Worm (Caenorhabditis elegans) whole organism, L1 larva: Measurements from ENCODE around the gene ctf-4.

Experiments used
- C04F5.9 ChIP-seq: sonication (generic microtip); optimal IDR thresholded peaks from 2 replicates; lab custom pipeline; 2016; ENCODE audit warnings: missing genetic modification characterization, missing compliant biosample characterization
- C34B4.2 ChIP-seq: sonication (generic microtip); optimal IDR thresholded peaks from 2 replicates; lab custom pipeline; 2017; ENCODE audit warnings: mild to moderate bottlenecking, missing genetic modification characterization, missing compliant biosample characterization
- F16B12.6 ChIP-seq: fragments of 150-350 bp; optimal IDR thresholded peaks from 2 replicates; lab custom pipeline; 2014; ENCODE audit warnings: missing biosample characterization, missing genetic modification characterization
- alr-1 ChIP-seq: fragments of 200-800 bp; sonication (Bioruptor generic); optimal IDR thresholded peaks from 2 replicates; lab custom pipeline; 2018; ENCODE audit warnings: borderline replicate concordance, mild to moderate bottlenecking, missing genetic modification characterization, missing compliant biosample characterization
- blmp-1 ChIP-seq: fragments of 150-350 bp; optimal IDR thresholded peaks from 2 replicates; lab custom pipeline; 2014; ENCODE audit warnings: missing biosample characterization, missing genetic modification characterization
- ceh-8 ChIP-seq: fragments of 200-800 bp; sonication (Bioruptor generic); optimal IDR thresholded peaks from 2 replicates; lab custom pipeline; 2018; ENCODE audit warnings: mild to moderate bottlenecking, missing genetic modification characterization, moderate library complexity, missing compliant biosample characterization
- ceh-82 ChIP-seq, 3 experiments: fragments of 150-350 bp in 1 of 3; sonication (generic microtip) in 2 of 3; optimal IDR thresholded peaks; 2 replicates each; lab custom pipeline; 2014 to 2017; ENCODE audit warnings: missing biosample characterization in 3 of 3, missing genetic modification characterization in 3 of 3
- ceh-88 ChIP-seq: fragments of 200-800 bp; sonication (Bioruptor generic); IDR thresholded peaks from 2 replicates; pipeline ENCODE4 v1.3.6; 2022; ENCODE audit warnings: missing genetic modification characterization, missing compliant biosample characterization
- ces-1 ChIP-seq: fragments of 150-350 bp; optimal IDR thresholded peaks from 2 replicates; lab custom pipeline; 2014; ENCODE audit warnings: missing biosample characterization, missing genetic modification reagents, missing genetic modification characterization
- dsc-1 ChIP-seq: sonication (generic microtip); optimal IDR thresholded peaks from 2 replicates; lab custom pipeline; 2016; ENCODE audit warnings: mild to moderate bottlenecking, missing genetic modification characterization, missing compliant biosample characterization
- efl-1 ChIP-seq, 4 experiments: fragments of 150-350 bp; optimal IDR thresholded peaks in 3 of 4; peaks in 1 of 4; 1 replicate in 1 of 4; 2 replicates in 3 of 4; lab custom pipeline; 2014; ENCODE audit warnings: missing biosample characterization in 2 of 4, missing genetic modification characterization in 2 of 4, missing genetic modification reagents in 2 of 4
- egl-13 ChIP-seq: sonication (generic microtip); optimal IDR thresholded peaks from 2 replicates; lab custom pipeline; 2016; ENCODE audit warnings: missing genotype, missing genetic modification reagents, missing genetic modification characterization, missing compliant biosample characterization
- egl-27 ChIP-seq, 2 experiments: fragments of 150-350 bp in 1 of 2; sonication (generic microtip); optimal IDR thresholded peaks; 3 replicates each; lab custom pipeline; 2017 to 2018; ENCODE audit warnings: missing biosample characterization in 2 of 2, missing genetic modification characterization in 2 of 2, missing genetic modification reagents in 2 of 2
- ets-5 ChIP-seq: fragments of 200-800 bp; sonication (Bioruptor generic); IDR thresholded peaks from 2 replicates; pipeline ENCODE4 v1.3.6; 2022; ENCODE audit warnings: missing genetic modification characterization, missing compliant biosample characterization
- fkh-10 ChIP-seq: sonication (generic microtip); optimal IDR thresholded peaks from 2 replicates; lab custom pipeline; 2017; ENCODE audit warnings: missing biosample characterization, missing genetic modification reagents, missing genetic modification characterization
- fkh-4 ChIP-seq: sonication (generic microtip); optimal IDR thresholded peaks from 2 replicates; lab custom pipeline; 2016; ENCODE audit warnings: missing compliant biosample characterization, missing genetic modification characterization, borderline replicate concordance
- fos-1 ChIP-seq: fragments of 150-350 bp; optimal IDR thresholded peaks from 2 replicates; lab custom pipeline; 2014; ENCODE audit warnings: missing biosample characterization, missing genetic modification characterization
- hlh-17 ChIP-seq: fragments of 200-800 bp; sonication (Bioruptor generic); optimal IDR thresholded peaks from 2 replicates; lab custom pipeline; 2018; ENCODE audit warnings: missing genetic modification characterization, mild to moderate bottlenecking, missing compliant biosample characterization, moderate library complexity, borderline replicate concordance
- irx-1 ChIP-seq: sonication (generic microtip); optimal IDR thresholded peaks from 2 replicates; lab custom pipeline; 2016; ENCODE audit warnings: missing genetic modification characterization, missing compliant biosample characterization
- isw-1 ChIP-seq: fragments of 200-800 bp; sonication (Bioruptor generic); IDR thresholded peaks from 2 replicates; pipeline ENCODE4 v1.3.6; 2022; ENCODE audit warnings: missing genetic modification characterization, missing compliant biosample characterization
- jun-1 ChIP-seq: fragments of 150-350 bp; optimal IDR thresholded peaks from 2 replicates; lab custom pipeline; 2014; ENCODE audit warnings: missing biosample characterization, missing genetic modification reagents, missing genetic modification characterization
- lin-35 ChIP-seq, 2 experiments: fragments of 150-350 bp; optimal IDR thresholded peaks; 2 replicates each; lab custom pipeline; 2014; ENCODE audit warnings: missing biosample characterization in 2 of 2, missing genetic modification characterization in 2 of 2, missing genetic modification reagents in 2 of 2
- lin-39 ChIP-seq: fragments of 150-350 bp; optimal IDR thresholded peaks from 2 replicates; lab custom pipeline; 2014; ENCODE audit warnings: missing biosample characterization, missing genetic modification reagents, missing genetic modification characterization
- lir-3 ChIP-seq: sonication (generic microtip); optimal IDR thresholded peaks from 2 replicates; lab custom pipeline; 2016; ENCODE audit warnings: mild to moderate bottlenecking, missing genetic modification characterization, moderate library complexity, missing compliant biosample characterization; ENCODE audit not compliant: poor library complexity
- lsy-2 ChIP-seq, 2 experiments: fragments of 150-350 bp; optimal IDR thresholded peaks; 2 replicates each; lab custom pipeline; 2014; ENCODE audit warnings: missing biosample characterization in 2 of 2, missing genetic modification characterization in 2 of 2
- mab-9 ChIP-seq: fragments of 200-800 bp; sonication (Bioruptor generic); IDR thresholded peaks from 2 replicates; pipeline ENCODE4 v1.3.6; 2022; ENCODE audit warnings: missing genetic modification reagents, missing genetic modification characterization, missing compliant biosample characterization
- mdl-1 ChIP-seq, 2 experiments: fragments of 150-350 bp; optimal IDR thresholded peaks; 2 replicates each; lab custom pipeline; 2014 to 2017; ENCODE audit warnings: missing biosample characterization in 2 of 2, missing genetic modification characterization in 2 of 2, inconsistent platforms in 1 of 2
- mef-2 ChIP-seq: fragments of 150-350 bp; optimal IDR thresholded peaks from 2 replicates; lab custom pipeline; 2014; ENCODE audit warnings: missing biosample characterization, missing genetic modification characterization
- nhr-12 ChIP-seq: sonication (generic microtip); optimal IDR thresholded peaks from 2 replicates; lab custom pipeline; 2017; ENCODE audit warnings: missing biosample characterization, missing genetic modification characterization
- nhr-19 ChIP-seq: fragments of 200-800 bp; sonication (Bioruptor generic); conservative IDR thresholded peaks from 2 replicates; pipeline ENCODE4 v1.3.6; 2022; ENCODE audit warnings: missing genetic modification characterization, missing compliant biosample characterization
- nhr-237 ChIP-seq: fragments of 150-350 bp; optimal IDR thresholded peaks from 2 replicates; lab custom pipeline; 2014; ENCODE audit warnings: missing biosample characterization, missing genetic modification characterization
- nhr-28 ChIP-seq: fragments of 150-350 bp; optimal IDR thresholded peaks from 2 replicates; lab custom pipeline; 2014; ENCODE audit warnings: missing biosample characterization, missing genetic modification characterization
- nhr-47 ChIP-seq: sonication (generic microtip); optimal IDR thresholded peaks from 2 replicates; lab custom pipeline; 2016; ENCODE audit warnings: mild to moderate bottlenecking, missing genetic modification characterization, moderate library complexity, missing compliant biosample characterization
- nhr-77 ChIP-seq: fragments of 150-350 bp; optimal IDR thresholded peaks from 2 replicates; lab custom pipeline; 2014; ENCODE audit warnings: missing biosample characterization, missing genetic modification characterization
- nhr-84 ChIP-seq: sonication (generic microtip); optimal IDR thresholded peaks from 2 replicates; lab custom pipeline; 2017; ENCODE audit warnings: missing biosample characterization, missing genetic modification characterization
- nhr-85 ChIP-seq: sonication (generic microtip); peaks from one replicate; lab custom pipeline; 2016; ENCODE audit warnings: missing genetic modification characterization, inconsistent platforms, missing compliant biosample characterization
- nhr-90 ChIP-seq: sonication (generic microtip); optimal IDR thresholded peaks from 2 replicates; lab custom pipeline; 2016; ENCODE audit warnings: mild to moderate bottlenecking, missing genetic modification characterization, missing compliant biosample characterization; ENCODE audit not compliant: poor library complexity
- pax-3 ChIP-seq: fragments of 200-800 bp; sonication (Bioruptor generic); optimal IDR thresholded peaks from 2 replicates; lab custom pipeline; 2018; ENCODE audit warnings: mild to moderate bottlenecking, missing genetic modification characterization, moderate library complexity, missing compliant biosample characterization
- rnt-1 ChIP-seq: sonication (generic microtip); optimal IDR thresholded peaks from 2 replicates; lab custom pipeline; 2016; ENCODE audit warnings: mild to moderate bottlenecking, missing genetic modification characterization, moderate library complexity, missing compliant biosample characterization
- snpc-4 ChIP-seq: fragments of 150-350 bp; optimal IDR thresholded peaks from 2 replicates; lab custom pipeline; 2014; ENCODE audit warnings: missing biosample characterization, missing genetic modification characterization
- snu-23 ChIP-seq: sonication (generic microtip); optimal IDR thresholded peaks from 2 replicates; lab custom pipeline; 2016; ENCODE audit warnings: missing genetic modification characterization, missing compliant biosample characterization
- sptf-1 ChIP-seq: fragments of 150-350 bp; optimal IDR thresholded peaks from 2 replicates; lab custom pipeline; 2014; ENCODE audit warnings: missing biosample characterization, missing genetic modification characterization
- sup-37 ChIP-seq: fragments of 200-800 bp; sonication (Bioruptor generic); optimal IDR thresholded peaks from 2 replicates; lab custom pipeline; 2018; ENCODE audit warnings: mild to moderate bottlenecking, missing genetic modification characterization, missing compliant biosample characterization
- swsn-7 ChIP-seq: sonication (generic microtip); optimal IDR thresholded peaks from 2 replicates; lab custom pipeline; 2016; ENCODE audit warnings: missing genetic modification characterization, missing compliant biosample characterization
- tlp-1 ChIP-seq: fragments of 150-350 bp; optimal IDR thresholded peaks from 2 replicates; lab custom pipeline; 2014; ENCODE audit warnings: missing biosample characterization, missing genetic modification characterization
- unc-86 ChIP-seq: sonication (generic microtip); optimal IDR thresholded peaks from 2 replicates; lab custom pipeline; 2016; ENCODE audit warnings: missing genetic modification characterization, missing compliant biosample characterization
- vab-15 ChIP-seq: sonication (generic microtip); optimal IDR thresholded peaks from 2 replicates; lab custom pipeline; 2017; ENCODE audit warnings: missing genotype, mild to moderate bottlenecking, missing genetic modification characterization, missing compliant biosample characterization
- zip-4 ChIP-seq: fragments of 200-800 bp; sonication (Bioruptor generic); optimal IDR thresholded peaks from 2 replicates; lab custom pipeline; 2018; ENCODE audit warnings: mild to moderate bottlenecking, missing genetic modification characterization, moderate library complexity, missing compliant biosample characterization
- ztf-11 ChIP-seq, 2 experiments: sonication (generic microtip); optimal IDR thresholded peaks; 2 replicates each; lab custom pipeline; 2016 to 2017; ENCODE audit warnings: missing genetic modification characterization in 2 of 2, missing biosample characterization in 1 of 2, missing compliant biosample characterization in 1 of 2

Gene ctf-4

ce11 chrV:10966874-10967273 is 1.5 kb upstream of the ctf-4 start:
- no peak for TF ChIP-seq hlh-17 (GFP tag; lab: Kevin White, UChicago)
- TF ChIP-seq efl-1 (optimal IDR thresholded peaks at IDR 0.05; lab: Kevin White, UChicago) = no peak
- peak in 1 of 2 experiments; percentile 17 for TF ChIP-seq efl-1 (GFP tag; optimal IDR thresholded peaks at IDR 0.05 in 1 of 2; lab: Kevin White, UChicago)

- TF ChIP-seq C34B4.2 (tag; lab: Kevin White, UChicago) (no peak), efl-1 (optimal IDR thresholded peaks at IDR 0.05; lab: Kevin White, UChicago) (peak; percentile 26 to 49), efl-1 (GFP tag; optimal IDR thresholded peaks at IDR 0.05 in 1 of 2; lab: Kevin White, UChicago) (peak; percentile 22 to 94), swsn-7 (tag; lab: Kevin White, UChicago) (peak; percentile 77), ceh-8 (GFP tag; lab: Kevin White, UChicago) (peak; percentile 74), isw-1 (peak; percentile 44), nhr-12 (tag; lab: Kevin White, UChicago) (no peak), nhr-84 (tag; lab: Kevin White, UChicago) (no peak), C04F5.9 (tag; lab: Kevin White, UChicago) (no peak), nhr-237 (no peak), nhr-19 (GFP tag; lab: Robert Waterston, UW) (peak; percentile 99), egl-27 (tag; optimal IDR thresholded peaks at IDR 0.05; lab: Kevin White, UChicago) (peak in 1 of 2 experiments; percentile 44), mef-2 (tag; lab: Kevin White, UChicago) (no peak), alr-1 (tag; lab: Kevin White, UChicago) (no peak), snpc-4 (tag; lab: Kevin White, UChicago) (peak; percentile 6), unc-86 (tag; lab: Kevin White, UChicago) (peak; percentile 78), nhr-90 (peak; percentile 9), ets-5 (no peak), nhr-77 (tag; lab: Kevin White, UChicago) (peak; percentile 48), nhr-47 (tag; lab: Kevin White, UChicago) (peak; percentile 73), lin-39 (tag; lab: Kevin White, UChicago) (no peak), jun-1 (tag; lab: Kevin White, UChicago) (peak; percentile 15), irx-1 (tag; lab: Kevin White, UChicago) (peak; percentile 72), ceh-88 (no peak), rnt-1 (tag; lab: Kevin White, UChicago) (peak; percentile 42), tlp-1 (tag; lab: Kevin White, UChicago) (no peak), lsy-2 (tag; optimal IDR thresholded peaks at IDR 0.05; lab: Kevin White, UChicago) (peak; percentile 46 to 61), sup-37 (GFP tag; lab: Kevin White, UChicago) (peak; percentile 5), blmp-1 (tag; lab: Kevin White, UChicago) (peak; percentile 73), egl-13 (tag; lab: Kevin White, UChicago) (peak; percentile 44), pax-3 (tag; lab: Kevin White, UChicago) (no peak), zip-4 (peak; percentile 18), lir-3 (tag; lab: Kevin White, UChicago) (peak; percentile 59), dsc-1 (tag; lab: Kevin White, UChicago) (peak; percentile 95), F16B12.6 (no peak), nhr-28 (tag; lab: Kevin White, UChicago) (no peak), fkh-4 (tag; lab: Kevin White, UChicago) (peak; percentile 68), mab-9 (0 out of 2 replicates have a peak, but pooled peaks have one; percentile 37), fos-1 (no peak), sptf-1 (tag; lab: Kevin White, UChicago) (no peak), fkh-10 (GFP tag; lab: Kevin White, UChicago) (peak; percentile 63), ces-1 (peak; percentile 64), ceh-82 (tag; optimal IDR thresholded peaks at IDR 0.05; lab: Kevin White, UChicago) (peak in 1 of 3 experiments; percentile 25), mdl-1 (tag; optimal IDR thresholded peaks at IDR 0.05; lab: Kevin White, UChicago) (peak in 1 of 2 experiments; percentile 53), vab-15 (tag; lab: Kevin White, UChicago) (no peak), ztf-11 (tag; optimal IDR thresholded peaks at IDR 0.05; lab: Kevin White, UChicago) (peak in 1 of 2 experiments; percentile 18), snu-23 (GFP tag; lab: Kevin White, UChicago) (peak; percentile 85), nhr-85 (tag; lab: Kevin White, UChicago) (peak; percentile 70), lin-35 (GFP tag; optimal IDR thresholded peaks at IDR 0.05; lab: Kevin White, UChicago) (peak; percentile 62 to 64)
These were observed 3.9 kb downstream of the ctf-4 start for ce11 chrV:10961448-10961870.
